Worm (Caenorhabditis elegans) whole organism, L1 larva: ENCODE results near the gene idpp-14.

Experiments used
- ama-1 ChIP-seq: fragments of 150-350 bp; optimal IDR thresholded peaks from 2 replicates; lab custom pipeline; 2014
- fkh-8 ChIP-seq: sonication (generic microtip); optimal IDR thresholded peaks from 2 replicates; lab custom pipeline; 2016; ENCODE audit warnings: mild to moderate bottlenecking, missing genetic modification characterization, missing compliant biosample characterization
- hlh-17 ChIP-seq: fragments of 200-800 bp; sonication (Bioruptor generic); optimal IDR thresholded peaks from 2 replicates; lab custom pipeline; 2018; ENCODE audit warnings: missing genetic modification characterization, mild to moderate bottlenecking, missing compliant biosample characterization, moderate library complexity, borderline replicate concordance
- mep-1 ChIP-seq: fragments of 150-350 bp; optimal IDR thresholded peaks from 2 replicates; lab custom pipeline; 2014; ENCODE audit warnings: missing biosample characterization, missing genetic modification characterization
- nhr-11 ChIP-seq: fragments of 150-350 bp; optimal IDR thresholded peaks from 2 replicates; lab custom pipeline; 2014; ENCODE audit warnings: missing biosample characterization, missing genetic modification characterization
- nhr-28 ChIP-seq: fragments of 150-350 bp; optimal IDR thresholded peaks from 2 replicates; lab custom pipeline; 2014; ENCODE audit warnings: missing biosample characterization, missing genetic modification characterization
- pqm-1 ChIP-seq: sonication (generic microtip); optimal IDR thresholded peaks from 3 replicates; lab custom pipeline; 2017; ENCODE audit warnings: missing biosample characterization, missing genetic modification characterization
- sox-4 ChIP-seq: sonication (generic microtip); optimal IDR thresholded peaks from 2 replicates; lab custom pipeline; 2016; ENCODE audit warnings: missing genetic modification characterization, missing compliant biosample characterization
- sptf-1 ChIP-seq: fragments of 150-350 bp; optimal IDR thresholded peaks from 2 replicates; lab custom pipeline; 2014; ENCODE audit warnings: missing biosample characterization, missing genetic modification characterization
- unc-86 ChIP-seq: sonication (generic microtip); optimal IDR thresholded peaks from 2 replicates; lab custom pipeline; 2016; ENCODE audit warnings: missing genetic modification characterization, missing compliant biosample characterization

DNA sequence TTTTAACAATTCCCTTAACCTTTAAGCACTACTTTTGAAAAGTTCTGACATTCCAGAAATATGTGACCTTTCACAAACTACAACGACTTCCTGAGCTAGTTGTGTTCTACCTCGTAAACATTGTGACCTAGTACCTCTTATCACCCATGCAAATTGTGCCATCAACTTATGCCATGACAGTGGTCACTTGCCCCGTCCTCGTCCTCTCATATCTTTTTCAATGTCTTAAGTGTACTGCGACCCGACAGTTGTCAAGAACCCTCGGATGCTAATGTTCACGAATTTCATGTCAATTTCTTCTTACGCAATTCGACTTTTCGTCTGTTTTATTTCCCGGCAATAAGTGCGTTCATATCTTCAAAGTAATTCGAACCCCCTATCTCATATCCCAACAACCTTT, 5.7 kb downstream of the idpp-14 start:
- TF ChIP-seq mep-1 (tag; lab: Kevin White, UChicago) = no peak
- no peak for TF ChIP-seq unc-86
- TF ChIP-seq ama-1 (lab: Kevin White, UChicago) = no peak
- TF ChIP-seq sptf-1 (tag; lab: Kevin White, UChicago) = no peak
- no peak for TF ChIP-seq hlh-17
- no peak for TF ChIP-seq sox-4 (tag; lab: Kevin White, UChicago)
- TF ChIP-seq nhr-28 (tag; lab: Kevin White, UChicago) = no peak
- TF ChIP-seq nhr-11 (tag; lab: Kevin White, UChicago) = no peak
- TF ChIP-seq fkh-8 (tag; lab: Kevin White, UChicago) = no peak
- TF ChIP-seq pqm-1 (tag; lab: Kevin White, UChicago) = no peak
